Fruit fly (Drosophila melanogaster): ENCODE data around the gene janA.

- TF ChIP-seq CG13204 (GFP tag; optimal IDR thresholded peaks at IDR 0.05) (no peak), Snoo (tag; optimal IDR thresholded peaks at IDR 0.05) (no peak), EcR (GFP tag; optimal IDR thresholded peaks at IDR 0.05) (no peak), Pif1A (GFP tag; optimal IDR thresholded peaks at IDR 0.05) (no peak), CG12605 (GFP tag; IDR thresholded peaks at IDR 0.05) (no peak), CG10348 (GFP tag; IDR thresholded peaks at IDR 0.05) (no peak), fd96Ca (GFP tag; IDR thresholded peaks at IDR 0.05) (no peak), rn (GFP tag; IDR thresholded peaks at IDR 0.05) (no peak)
These were observed 30.9 kb upstream of the janA start for dm6 chr3R:30070198-30070597.
